Worm (Caenorhabditis elegans): Measurements from ENCODE around the gene C49F8.3.
"Not testable (repeated sequence)": the region's sequence is repeated elsewhere in the genome, so short reads cannot be mapped to it uniquely, and the experiment has no call there.

The C49F8.3 gene

DNA sequence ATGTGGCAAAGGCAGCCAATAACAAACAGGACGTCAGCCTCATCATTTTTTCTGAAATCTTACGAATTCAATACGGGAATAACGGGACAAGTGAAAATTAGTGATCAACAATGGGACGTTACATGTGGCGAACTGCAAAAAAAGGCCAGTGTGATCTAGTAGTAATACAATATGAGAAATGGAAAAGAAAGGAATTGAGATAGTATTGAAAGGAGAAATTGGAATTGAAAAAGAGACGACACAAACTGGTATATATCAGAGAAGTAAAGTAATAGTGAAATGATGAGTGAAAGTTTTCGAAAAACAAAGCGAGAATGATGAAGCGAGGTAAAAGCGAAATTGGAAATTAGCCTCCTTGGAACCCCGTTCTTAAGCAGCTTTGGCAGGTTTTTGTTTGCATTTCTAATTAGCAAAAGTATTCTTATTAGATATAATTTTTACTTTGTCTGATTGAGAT, at the start of gene C49F8.3:
C49F8.3 (minus strand) TSS at position 51 of the 457 bp plus-strand sequence.
- TF ChIP-seq ceh-31 (tag; optimal IDR thresholded peaks at IDR 0.05) (no peak), Y22D7AL.16 (tag; optimal IDR thresholded peaks at IDR 0.05) (no peak), ceh-19 (GFP tag; optimal IDR thresholded peaks at IDR 0.05) (no peak), ceh-14 (tag; optimal IDR thresholded peaks at IDR 0.05) (no peak), unc-42 (tag; optimal IDR thresholded peaks at IDR 0.05) (no peak), fax-1 (tag; optimal IDR thresholded peaks at IDR 0.05) (no peak), hlh-30 (tag; optimal IDR thresholded peaks at IDR 0.05; ENCODE audit: insufficient read depth) (no peak), hlh-13 (GFP tag; optimal IDR thresholded peaks at IDR 0.05) (no peak), nhr-11 (tag; optimal IDR thresholded peaks at IDR 0.05) (no peak), pax-1 (tag; optimal IDR thresholded peaks at IDR 0.05) (no peak), T23F11.4 (GFP tag; optimal IDR thresholded peaks at IDR 0.05) (no peak), pag-3 (tag; optimal IDR thresholded peaks at IDR 0.05; ENCODE audit: borderline replicate concordance) (no peak), elt-4 (tag; optimal IDR thresholded peaks at IDR 0.05) (no peak), hlh-15 (tag; optimal IDR thresholded peaks at IDR 0.05) (no peak), mec-3 (tag; optimal IDR thresholded peaks at IDR 0.05; ENCODE audit: borderline replicate concordance) (no peak), K09A11.1 (tag; optimal IDR thresholded peaks at IDR 0.05; ENCODE audit: insufficient read depth) (no peak)

DNA sequence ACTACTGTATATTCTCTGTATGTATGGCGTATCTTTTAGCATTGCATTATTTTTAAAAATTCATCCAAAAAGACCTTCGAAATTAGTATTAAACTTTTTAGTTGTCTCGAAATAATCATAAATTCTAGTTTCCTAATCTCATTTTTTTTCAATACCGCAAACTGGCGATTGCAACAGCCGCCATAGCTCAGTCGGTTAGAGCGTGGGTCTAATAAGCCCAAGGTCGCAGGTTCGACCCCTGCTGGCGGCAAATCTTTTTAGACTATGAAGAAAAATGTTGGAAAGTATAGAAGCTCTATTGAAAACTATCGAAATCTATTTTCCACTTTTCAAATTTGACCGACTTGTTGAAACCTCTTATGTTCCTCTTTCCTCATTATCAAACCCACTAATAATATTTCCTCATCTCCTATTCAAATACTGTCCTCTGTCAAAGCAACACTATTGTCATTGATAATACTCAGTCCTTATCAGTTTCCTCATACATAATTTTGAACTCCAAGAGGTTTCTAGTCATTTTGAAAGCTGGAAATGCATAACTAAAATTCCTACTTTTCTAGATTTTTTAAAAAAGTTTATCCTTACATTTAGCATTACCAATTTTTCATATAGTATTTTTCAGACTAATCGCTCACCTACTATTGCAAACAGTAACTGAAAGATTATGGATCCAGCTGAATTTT, 48.6 kb upstream of the C49F8.3 start, which contains the start of gene jmjd-3.3:
jmjd-3.3 (plus strand) TSS at position 633 of the 683 bp plus-strand sequence.
- TF ChIP-seq sox-2 (GFP tag; IDR thresholded peaks at IDR 0.05) (no peak), ceh-45 (GFP tag; IDR thresholded peaks at IDR 0.05) (no peak), hlh-8 (tag; optimal IDR thresholded peaks at IDR 0.05) (no peak), hlh-6 (tag; optimal IDR thresholded peaks at IDR 0.05) (no peak), hlh-13 (GFP tag; optimal IDR thresholded peaks at IDR 0.05) (no peak), ceh-31 (tag; optimal IDR thresholded peaks at IDR 0.05) (no peak), ceh-9 (tag; optimal IDR thresholded peaks at IDR 0.05) (no peak), K09A11.1 (tag; optimal IDR thresholded peaks at IDR 0.05; ENCODE audit: insufficient read depth) (no peak), pqm-1 (tag; optimal IDR thresholded peaks at IDR 0.05) (no peak)

DNA sequence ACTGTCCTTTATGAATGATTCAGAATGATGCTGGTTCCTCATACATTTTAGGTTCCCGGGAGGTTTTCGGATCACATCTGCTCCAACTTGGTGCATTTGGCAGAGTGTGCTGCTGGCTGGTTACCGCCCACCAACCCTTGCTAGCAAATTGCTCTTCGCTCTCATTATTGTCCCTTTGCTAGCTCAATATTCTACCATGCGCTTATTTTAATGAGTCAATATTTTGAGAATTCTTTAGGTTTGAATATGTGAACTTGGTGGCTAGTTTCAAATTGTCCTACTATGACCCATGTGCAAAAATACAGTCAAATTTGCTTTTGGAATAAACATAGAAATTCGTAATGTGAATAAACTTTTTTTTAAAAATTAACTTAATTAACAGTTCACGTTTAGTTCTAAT, 47.8 kb upstream of the C49F8.3 start:
- TF ChIP-seq nhr-232 (tag; optimal IDR thresholded peaks at IDR 0.05) (no peak), ref-2 (tag; optimal IDR thresholded peaks at IDR 0.05) (no peak), sdc-2 (tag; optimal IDR thresholded peaks at IDR 0.05) (peak; percentile 93), ahr-1 (tag; optimal IDR thresholded peaks at IDR 0.05) (no peak), ceh-19 (GFP tag; optimal IDR thresholded peaks at IDR 0.05) (no peak)

DNA sequence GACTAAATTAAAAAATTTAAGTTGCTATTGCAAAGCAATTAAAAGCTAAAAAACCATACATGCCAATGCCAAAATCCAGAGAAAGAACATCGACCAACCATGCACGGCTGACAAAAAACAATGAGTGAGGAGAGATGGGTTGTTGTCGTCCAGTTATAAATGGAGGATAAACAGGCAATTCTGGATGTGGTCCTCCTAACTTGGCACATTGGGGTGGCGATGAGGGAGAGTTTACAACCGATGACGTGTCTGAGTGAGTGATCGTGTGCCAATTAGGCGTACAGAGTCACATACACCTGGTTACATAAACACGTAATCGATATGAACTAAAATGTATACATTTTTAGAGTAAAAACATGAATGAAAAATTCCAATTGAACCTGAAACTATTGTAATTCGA, 44.0 kb upstream of the C49F8.3 start, which contains the start of gene C29F7.10:
C29F7.10 (minus strand) TSS at position 101 of the 400 bp plus-strand sequence.
- TF ChIP-seq ceh-31 (tag; optimal IDR thresholded peaks at IDR 0.05); hlh-6 (tag; optimal IDR thresholded peaks at IDR 0.05); K09A11.1 (tag; optimal IDR thresholded peaks at IDR 0.05; ENCODE audit: insufficient read depth): not testable (repeated sequence)

DNA sequence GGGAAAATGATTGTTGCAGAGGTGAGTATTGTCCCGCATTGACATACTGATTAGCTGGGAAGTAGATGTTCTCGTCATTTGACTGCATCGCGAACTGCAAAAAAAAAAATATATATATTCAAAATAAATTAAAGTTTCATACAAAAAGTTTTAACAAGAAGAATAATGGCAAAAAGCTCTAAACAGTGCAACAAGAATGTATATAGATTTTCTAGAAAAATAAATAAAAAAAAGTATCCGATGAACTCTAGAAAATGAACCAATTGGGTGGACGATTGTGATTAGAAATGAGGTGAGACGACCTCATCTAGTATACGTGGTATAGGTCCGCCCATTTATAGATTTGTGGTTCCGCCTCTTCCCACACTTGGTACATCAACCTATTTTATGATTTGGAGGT, 41.4 kb upstream of the C49F8.3 start, which contains the start of gene fkh-4:
fkh-4 (minus strand) TSS at position 101 of the 400 bp plus-strand sequence.
- not testable (repeated sequence) for TF ChIP-seq pqm-1 (tag; optimal IDR thresholded peaks at IDR 0.05); sox-2 (GFP tag; IDR thresholded peaks at IDR 0.05); ref-2 (tag; optimal IDR thresholded peaks at IDR 0.05)

DNA sequence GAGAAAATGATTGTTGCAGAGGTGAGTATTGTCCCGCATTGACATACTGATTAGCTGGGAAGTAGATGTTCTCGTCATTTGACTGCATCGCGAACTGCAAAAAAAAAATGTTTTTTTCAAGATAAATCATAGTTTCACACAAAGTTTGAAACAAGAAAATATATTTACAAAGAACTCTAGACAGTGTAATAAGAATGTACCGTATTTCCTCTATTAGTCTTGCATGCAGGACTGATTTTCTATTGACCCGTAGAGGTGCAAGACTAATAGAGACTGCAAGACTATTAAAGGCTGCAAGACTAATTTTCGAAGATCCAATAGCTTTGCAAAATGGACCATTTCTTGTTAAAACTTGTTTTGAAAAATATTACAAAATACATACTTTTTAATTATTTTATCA, 36.0 kb upstream of the C49F8.3 start, which contains the start of gene fkh-3:
fkh-3 (minus strand) TSS at position 101 of the 400 bp plus-strand sequence.
- TF ChIP-seq gmeb-2 (tag; optimal IDR thresholded peaks at IDR 0.05) (no peak), ceh-30 (tag; optimal IDR thresholded peaks at IDR 0.05) (no peak), hlh-30 (tag; optimal IDR thresholded peaks at IDR 0.05; ENCODE audit: insufficient read depth) (no peak), ceh-14 (tag; optimal IDR thresholded peaks at IDR 0.05) (no peak), unc-3 (GFP tag; conservative IDR thresholded peaks at IDR 0.05) (no peak), unc-3 (tag; optimal IDR thresholded peaks at IDR 0.05) (no peak), mec-3 (tag; optimal IDR thresholded peaks at IDR 0.05; ENCODE audit: borderline replicate concordance) (no peak)
